Worm (Caenorhabditis elegans): ENCODE measurements around the gene F55A11.6.

The F55A11.6 gene

ce11 chrV:11764373-11764954, 12.2 kb upstream of the F55A11.6 start, which contains the start of the genes F55A11.1 and syx-5:
Gene F55A11.1, minus strand, starts transcription at chrV:11764385.
Gene syx-5, plus strand, starts transcription at chrV:11764904.
- TF ChIP-seq nhr-21 (tag; optimal IDR thresholded peaks at IDR 0.05) (peak; percentile 90), ceh-16 (tag; optimal IDR thresholded peaks at IDR 0.05) (no peak), mdl-1 (tag; optimal IDR thresholded peaks at IDR 0.05) (peak; percentile 23 to 73), ztf-1 (GFP tag; conservative IDR thresholded peaks at IDR 0.05) (no peak), nhr-129 (tag; optimal IDR thresholded peaks at IDR 0.05) (peak; percentile 57), zag-1 (tag; optimal IDR thresholded peaks at IDR 0.05) (peak; percentile 22), ama-1 (optimal IDR thresholded peaks at IDR 0.05) (no peak), lin-39 (tag; optimal IDR thresholded peaks at IDR 0.05) (no peak), alr-1 (tag; optimal IDR thresholded peaks at IDR 0.05) (no peak), nhr-12 (tag; optimal IDR thresholded peaks at IDR 0.05) (no peak), dmd-4 (tag; optimal IDR thresholded peaks at IDR 0.05) (peak; percentile 39), R02D3.7 (tag; optimal IDR thresholded peaks at IDR 0.05) (peak; percentile 96), nhr-77 (tag; optimal IDR thresholded peaks at IDR 0.05) (peak; percentile 41), blmp-1 (tag; optimal IDR thresholded peaks at IDR 0.05; ENCODE audit: insufficient read depth) (peak; percentile 30), sma-3 (GFP tag; optimal IDR thresholded peaks at IDR 0.05) (peak; percentile 90), fos-1 (tag; optimal IDR thresholded peaks at IDR 0.05) (peak; percentile 68), peb-1 (tag; optimal IDR thresholded peaks at IDR 0.05) (no peak), elt-3 (tag; optimal IDR thresholded peaks at IDR 0.05) (no peak), ceh-82 (tag; optimal IDR thresholded peaks at IDR 0.05) (no peak), nhr-237 (tag; optimal IDR thresholded peaks at IDR 0.05) (peak; percentile 61), C34F6.9 (tag; optimal IDR thresholded peaks at IDR 0.05) (peak; percentile 96), nhr-6 (tag; optimal IDR thresholded peaks at IDR 0.05) (peak; percentile 90), nhr-25 (tag; optimal IDR thresholded peaks at IDR 0.05) (peak; percentile 95), sma-9 (GFP tag; optimal IDR thresholded peaks at IDR 0.05) (peak; percentile 81), sma-9 (tag; optimal IDR thresholded peaks at IDR 0.05) (no peak), mab-5 (tag; optimal IDR thresholded peaks at IDR 0.05) (peak; percentile 82), skn-1 (tag; optimal IDR thresholded peaks at IDR 0.05) (peak; percentile 57), F13H6.1 (tag; optimal IDR thresholded peaks at IDR 0.05) (peak; percentile 90), elt-1 (tag; optimal IDR thresholded peaks at IDR 0.05) (no peak), mbf-1 (tag; optimal IDR thresholded peaks at IDR 0.05) (peak; percentile 31), aly-2 (tag; optimal IDR thresholded peaks at IDR 0.05) (no peak), ZK546.5 (tag; optimal IDR thresholded peaks at IDR 0.05) (peak; percentile 30), sem-4 (tag; optimal IDR thresholded peaks at IDR 0.05) (peak; percentile 90), ztf-11 (tag; optimal IDR thresholded peaks at IDR 0.05) (no peak), nhr-11 (tag; optimal IDR thresholded peaks at IDR 0.05) (no peak), Y55F3AM.14 (GFP tag; optimal IDR thresholded peaks at IDR 0.05) (peak; percentile 48), lsy-2 (tag; optimal IDR thresholded peaks at IDR 0.05) (peak; percentile 100), gmeb-1 (tag; optimal IDR thresholded peaks at IDR 0.05) (peak; percentile 87), nhr-23 (tag; optimal IDR thresholded peaks at IDR 0.05) (no peak), unc-55 (GFP tag; optimal IDR thresholded peaks at IDR 0.05) (peak; percentile 93), ztf-4 (tag; optimal IDR thresholded peaks at IDR 0.05) (peak; percentile 34), lin-13 (GFP tag; optimal IDR thresholded peaks at IDR 0.05) (peak; percentile 86), snpc-4 (tag; optimal IDR thresholded peaks at IDR 0.05) (peak; percentile 45), nhr-10 (tag; optimal IDR thresholded peaks at IDR 0.05) (peak; percentile 13), unc-62 (GFP tag; optimal IDR thresholded peaks at IDR 0.05) (peak; percentile 5), egl-27 (tag; optimal IDR thresholded peaks at IDR 0.05) (peak; percentile 62), crh-2 (tag; optimal IDR thresholded peaks at IDR 0.05) (peak; percentile 95), unc-39 (tag; optimal IDR thresholded peaks at IDR 0.05) (no peak), lin-11 (tag; optimal IDR thresholded peaks at IDR 0.05) (no peak)

Measured in whole organism, L2 larva.